Worm (Caenorhabditis elegans) whole organism, L2 larva: ENCODE measurements around the gene let-99.

Experiments
- C34F6.9 ChIP-seq: fragments of 150-350 bp; optimal IDR thresholded peaks from 2 replicates; lab custom pipeline; 2014; ENCODE audit warnings: missing biosample characterization, missing genetic modification characterization
- nhr-11 ChIP-seq: fragments of 150-350 bp; optimal IDR thresholded peaks from 2 replicates; lab custom pipeline; 2014; ENCODE audit warnings: missing biosample characterization, missing genetic modification characterization
- nhr-12 ChIP-seq: fragments of 150-350 bp; optimal IDR thresholded peaks from 2 replicates; lab custom pipeline; 2014; ENCODE audit warnings: missing biosample characterization, missing genetic modification characterization
- nhr-21 ChIP-seq: fragments of 150-350 bp; optimal IDR thresholded peaks from 2 replicates; lab custom pipeline; 2014; ENCODE audit warnings: missing biosample characterization, missing genetic modification characterization
- sem-4 ChIP-seq: fragments of 150-350 bp; optimal IDR thresholded peaks from 2 replicates; lab custom pipeline; 2014; ENCODE audit warnings: missing biosample characterization, missing genetic modification reagents, missing genetic modification characterization

DNA sequence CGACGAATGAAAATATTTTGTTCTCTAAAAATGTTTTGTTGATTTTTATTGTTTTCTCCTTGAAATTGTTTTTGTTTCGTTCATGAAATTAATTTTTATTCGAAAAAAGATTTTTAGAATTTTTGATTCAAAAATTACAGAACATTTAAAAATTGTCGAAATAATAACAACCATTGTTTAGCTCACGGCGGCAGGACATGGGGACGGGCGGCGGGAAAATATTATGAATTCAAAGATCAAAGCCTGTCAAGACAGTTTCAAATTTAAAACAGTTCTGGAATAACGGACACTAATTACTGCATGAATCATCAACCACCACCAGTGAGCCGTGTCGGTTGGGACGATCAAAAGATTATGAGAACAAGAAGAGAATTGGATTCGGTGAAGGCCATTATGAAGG lies 7.1 kb upstream of the let-99 start, which contains the start of gene snb-7:
- no peak for TF ChIP-seq nhr-11 (tag; lab: Kevin White, UChicago)
- TF ChIP-seq C34F6.9 (tag; lab: Kevin White, UChicago) = no peak
- no peak for TF ChIP-seq sem-4
- TF ChIP-seq nhr-12 = no peak
- TF ChIP-seq nhr-21 (tag; lab: Kevin White, UChicago) = no peak
